Worm (Caenorhabditis elegans): ENCODE measurements around the gene nhr-92.

ce11 chrIV:1601357-1601756 is 18.5 kb upstream of the nhr-92 start, which contains the start of gene set-23:
- no peak for TF ChIP-seq Y22D7AL.16 (tag; optimal IDR thresholded peaks at IDR 0.05)
- TF ChIP-seq ceh-14 (tag; optimal IDR thresholded peaks at IDR 0.05), result no peak
- no peak for TF ChIP-seq unc-55 (GFP tag; optimal IDR thresholded peaks at IDR 0.05)
